Worm (Caenorhabditis elegans): Measurements from ENCODE around the gene unk-1.

ce11 chrX:8048637-8049036 is 33.9 kb downstream of the unk-1 start:
- no peak for TF ChIP-seq unc-62 (GFP tag; optimal IDR thresholded peaks at IDR 0.05)
- TF ChIP-seq mdl-1 (tag; optimal IDR thresholded peaks at IDR 0.05): no peak
- TF ChIP-seq nhr-23 (tag; optimal IDR thresholded peaks at IDR 0.05): no peak
- no peak for TF ChIP-seq unc-39 (tag; optimal IDR thresholded peaks at IDR 0.05)
- no peak for TF ChIP-seq ZK546.5 (tag; optimal IDR thresholded peaks at IDR 0.05)
- TF ChIP-seq ztf-11 (tag; optimal IDR thresholded peaks at IDR 0.05): no peak
- TF ChIP-seq aly-2 (tag; optimal IDR thresholded peaks at IDR 0.05): no peak
- TF ChIP-seq ama-1 (optimal IDR thresholded peaks at IDR 0.05): no peak
- TF ChIP-seq nhr-76 (tag; optimal IDR thresholded peaks at IDR 0.05): no peak
- TF ChIP-seq skn-1 (tag; optimal IDR thresholded peaks at IDR 0.05): no peak
- TF ChIP-seq nhr-77 (tag; optimal IDR thresholded peaks at IDR 0.05): no peak
- no peak for TF ChIP-seq R02D3.7 (tag; optimal IDR thresholded peaks at IDR 0.05)
- TF ChIP-seq ceh-16 (tag; optimal IDR thresholded peaks at IDR 0.05): no peak
- TF ChIP-seq hmg-11 (tag; optimal IDR thresholded peaks at IDR 0.05): no peak

All from whole organism, L3 larva.